Fruit fly (Drosophila melanogaster): ENCODE data around the gene Pex11c.

Pex11c gene

DNA sequence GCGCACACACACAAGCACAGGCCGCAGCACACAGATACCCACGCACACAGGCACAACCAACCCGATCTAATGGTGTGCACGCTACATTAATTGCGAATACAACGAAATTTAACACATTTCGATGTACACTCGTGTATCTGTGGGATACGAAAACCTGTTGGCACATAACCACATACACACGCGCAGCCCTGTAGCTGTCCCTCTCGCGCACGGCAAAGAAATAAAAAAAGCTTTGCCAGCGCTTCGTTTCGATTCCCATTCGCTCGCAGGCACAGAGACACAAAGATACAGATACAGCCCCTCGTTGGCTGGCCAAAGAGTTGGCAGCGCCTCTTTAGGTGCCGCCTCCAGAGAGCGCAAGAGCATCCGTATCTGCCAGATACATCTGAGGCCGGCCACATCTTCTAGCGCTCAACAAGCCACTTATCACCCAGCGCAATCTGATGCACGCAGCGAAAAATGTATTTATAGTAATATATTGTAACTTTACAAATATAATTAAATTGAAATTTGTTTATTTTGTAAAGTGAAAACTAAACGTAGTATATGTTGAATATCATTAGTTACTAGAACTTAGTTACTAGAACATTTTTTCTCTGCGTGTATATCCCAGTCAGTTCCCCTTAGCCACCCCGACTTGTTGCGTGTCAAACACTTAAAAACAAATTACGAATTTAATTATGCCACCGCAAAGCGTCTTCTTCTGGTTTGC is 35.1 kb downstream of the Pex11c start:
- TF ChIP-seq noc (tag; optimal IDR thresholded peaks at IDR 0.05) = no peak

DNA sequence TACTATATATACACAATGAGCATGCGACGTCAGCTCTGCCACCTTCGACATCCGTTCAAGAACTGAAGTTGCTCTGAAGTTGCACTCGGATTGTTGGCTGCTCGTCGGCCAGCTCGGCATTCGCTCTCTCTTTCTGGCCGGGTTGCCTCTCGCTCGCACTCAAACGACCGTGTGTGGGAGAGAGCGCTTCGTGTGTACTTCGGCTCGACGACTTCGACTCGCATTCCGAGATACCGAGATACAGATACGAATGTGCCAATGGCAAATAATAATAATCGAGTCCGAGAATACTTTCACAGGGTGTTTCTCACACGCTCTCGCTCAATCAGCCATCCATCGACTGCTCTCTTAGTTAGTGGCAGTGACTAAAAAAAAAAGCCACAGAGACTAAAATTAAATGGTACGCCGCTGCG is 37.2 kb downstream of the Pex11c start:
- peak; percentile 31 for TF ChIP-seq noc (tag; optimal IDR thresholded peaks at IDR 0.05)

DNA sequence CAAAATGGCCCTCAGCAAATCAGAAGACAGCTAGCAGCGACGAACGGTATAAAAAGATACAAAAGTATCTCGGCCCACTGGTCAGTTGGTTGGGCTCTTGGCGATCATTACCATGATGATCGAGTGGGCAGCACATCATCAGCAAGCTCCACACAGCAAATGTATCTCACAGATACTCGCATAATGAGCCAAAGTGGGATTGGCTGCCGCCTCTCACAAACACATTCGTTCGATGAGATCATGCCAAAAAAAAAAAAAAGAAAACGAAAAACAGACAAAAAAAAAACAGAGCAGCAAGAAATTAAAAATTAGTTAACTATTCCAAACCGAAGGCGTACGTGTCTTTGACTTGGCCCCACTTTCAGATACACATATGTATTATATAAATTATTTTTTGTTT is 38.0 kb downstream of the Pex11c start:
- TF ChIP-seq noc (tag; optimal IDR thresholded peaks at IDR 0.05) = no peak

DNA sequence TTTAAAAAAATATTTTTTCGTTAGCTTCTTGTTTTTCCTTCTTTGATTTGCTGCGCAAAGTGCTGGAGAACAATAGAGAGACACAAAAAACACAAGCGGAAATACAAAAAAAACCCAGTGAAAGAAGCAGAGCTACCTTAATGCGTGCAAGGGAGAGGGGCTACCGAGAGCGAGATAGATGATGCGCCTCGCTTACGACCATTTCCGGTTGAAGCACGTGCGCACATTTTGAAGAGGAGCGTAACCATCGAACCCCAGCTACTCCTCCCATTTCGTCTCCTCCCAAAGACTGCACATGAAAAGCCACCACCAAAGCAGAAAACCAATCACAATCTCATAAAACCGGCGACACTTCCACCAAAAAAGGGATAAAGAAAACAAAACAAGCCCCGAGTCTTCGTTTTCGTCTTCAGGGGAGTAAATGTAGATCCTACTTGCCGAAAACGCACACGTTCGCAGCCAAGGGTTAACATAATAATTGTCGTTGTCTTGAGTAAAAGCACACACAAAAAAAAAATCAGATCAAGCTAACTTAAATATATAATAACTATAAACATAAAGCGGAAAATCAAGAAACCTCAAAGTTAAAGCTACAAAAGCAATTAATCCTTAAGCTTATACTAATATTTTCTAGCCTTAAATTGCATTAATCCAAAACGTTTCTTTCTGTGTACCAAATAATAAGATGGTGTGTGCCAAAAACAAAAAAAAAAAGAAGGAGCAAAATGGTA is 39.1 kb downstream of the Pex11c start:
- TF ChIP-seq noc (tag; optimal IDR thresholded peaks at IDR 0.05) = no peak

DNA sequence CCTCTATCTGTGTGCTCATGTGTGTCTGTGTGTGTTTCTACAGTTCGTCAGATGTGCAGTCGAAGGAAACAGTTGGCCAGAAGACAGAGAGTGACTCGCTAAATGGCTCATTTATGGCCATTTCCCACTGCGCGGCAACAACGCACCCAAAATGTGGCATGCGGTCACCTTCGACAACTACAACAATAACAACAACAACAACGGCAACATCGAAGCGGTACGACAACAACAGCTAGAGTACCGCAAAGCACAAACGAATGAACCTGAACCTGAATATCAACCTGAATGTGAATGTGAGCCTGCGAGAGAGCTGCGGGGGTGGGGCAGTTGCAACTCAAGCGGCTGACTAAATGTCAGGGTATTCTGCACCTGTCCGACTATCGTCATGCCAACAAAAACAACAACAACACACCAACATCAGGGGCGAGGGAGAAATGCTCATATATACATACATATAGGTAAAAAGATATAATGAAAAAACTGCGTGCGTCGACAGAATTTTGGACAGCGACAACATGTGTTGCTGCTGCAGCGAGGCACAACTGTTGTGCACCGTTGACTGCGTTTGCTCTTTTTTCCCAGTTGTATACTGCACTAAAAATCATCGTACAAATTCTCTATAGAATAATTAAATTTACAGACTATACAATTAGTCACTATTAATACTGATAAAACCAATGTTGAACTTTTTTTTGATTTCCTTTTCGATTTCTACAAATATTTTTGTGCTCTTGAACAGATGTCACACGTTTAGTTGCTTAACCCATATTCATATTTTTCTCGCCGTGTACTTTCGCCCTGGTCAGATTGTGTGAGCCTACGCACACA is 42.1 kb downstream of the Pex11c start:
- no peak for TF ChIP-seq noc (tag; optimal IDR thresholded peaks at IDR 0.05)

DNA sequence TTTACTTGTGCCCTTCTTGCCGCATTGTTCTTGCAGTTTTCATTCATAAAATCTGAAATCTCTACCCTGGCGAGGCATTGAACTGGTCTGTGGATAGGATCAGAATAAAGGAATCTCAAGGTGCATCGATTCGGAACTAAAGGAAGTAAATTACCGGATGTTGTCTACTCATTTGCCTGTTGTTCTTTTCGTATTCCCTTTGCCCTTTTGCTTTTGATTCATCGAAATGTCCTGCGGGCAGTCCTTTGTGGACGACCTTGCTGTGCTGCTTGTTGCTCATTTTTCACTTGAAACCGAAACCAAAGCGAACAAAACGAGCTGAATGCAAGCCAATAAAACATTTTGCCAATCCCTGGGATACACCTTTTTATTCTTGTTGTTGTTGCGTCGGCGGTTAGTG is 43.1 kb downstream of the Pex11c start:
- TF ChIP-seq noc (tag; optimal IDR thresholded peaks at IDR 0.05) = no peak

DNA sequence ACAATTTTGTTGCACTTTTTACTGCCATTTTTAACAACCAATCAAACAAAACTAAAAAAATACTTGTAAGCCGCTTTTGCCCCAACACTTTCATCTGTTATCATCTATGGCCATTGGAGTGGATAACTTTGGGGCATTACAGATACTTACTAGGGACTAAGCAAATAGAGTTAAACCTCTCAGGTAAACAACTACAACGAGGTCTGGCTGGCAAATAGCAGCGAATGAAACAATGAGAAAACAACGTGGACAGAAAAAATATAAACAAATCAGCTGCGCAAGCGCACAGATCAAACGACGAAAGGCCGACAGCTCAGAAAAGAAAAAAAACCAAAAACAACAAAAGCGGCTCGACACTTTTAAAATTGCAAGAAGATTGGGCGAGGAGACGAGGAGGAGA is 44.0 kb downstream of the Pex11c start:
- no peak for TF ChIP-seq noc (tag; optimal IDR thresholded peaks at IDR 0.05)

DNA sequence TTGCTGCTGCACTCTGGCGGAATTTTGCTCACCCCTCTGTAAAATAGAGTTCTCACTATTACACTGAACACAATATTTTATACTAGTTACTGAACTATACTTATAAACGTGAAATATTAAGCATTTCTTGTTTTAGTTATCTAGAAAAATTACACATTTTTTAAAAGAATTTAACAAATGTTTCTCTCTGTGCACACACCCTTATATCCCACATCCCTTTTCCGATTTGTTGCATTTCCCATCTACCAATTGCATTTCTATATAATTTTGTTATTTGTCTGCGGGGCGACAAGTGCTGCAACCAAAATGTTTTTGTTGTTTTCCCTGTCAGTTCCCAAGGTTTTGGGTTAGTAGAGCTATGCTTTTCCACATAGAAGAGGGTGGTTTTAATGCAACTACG is 45.1 kb downstream of the Pex11c start:
- no peak for TF ChIP-seq noc (tag; optimal IDR thresholded peaks at IDR 0.05)

DNA sequence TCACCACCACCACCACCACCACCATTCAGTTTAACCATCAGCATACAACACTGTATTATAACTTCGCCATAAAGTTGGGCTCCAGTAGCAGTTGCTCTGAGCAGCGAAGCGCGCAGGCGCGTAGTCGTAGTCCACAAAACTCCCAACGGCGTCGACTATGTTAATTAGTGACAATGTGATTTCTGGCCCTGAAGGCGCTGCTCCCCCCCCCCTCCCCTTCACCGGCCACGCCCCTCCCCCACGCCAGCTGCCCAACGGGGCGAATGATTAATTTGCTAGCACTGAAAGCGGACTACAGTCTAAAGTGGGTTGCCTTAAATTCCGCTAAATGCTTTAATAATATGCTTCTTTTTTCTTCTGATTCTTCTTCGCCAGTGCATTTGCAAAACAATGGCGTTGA is 48.7 kb downstream of the Pex11c start:
- TF ChIP-seq noc (tag; optimal IDR thresholded peaks at IDR 0.05) = no peak

DNA sequence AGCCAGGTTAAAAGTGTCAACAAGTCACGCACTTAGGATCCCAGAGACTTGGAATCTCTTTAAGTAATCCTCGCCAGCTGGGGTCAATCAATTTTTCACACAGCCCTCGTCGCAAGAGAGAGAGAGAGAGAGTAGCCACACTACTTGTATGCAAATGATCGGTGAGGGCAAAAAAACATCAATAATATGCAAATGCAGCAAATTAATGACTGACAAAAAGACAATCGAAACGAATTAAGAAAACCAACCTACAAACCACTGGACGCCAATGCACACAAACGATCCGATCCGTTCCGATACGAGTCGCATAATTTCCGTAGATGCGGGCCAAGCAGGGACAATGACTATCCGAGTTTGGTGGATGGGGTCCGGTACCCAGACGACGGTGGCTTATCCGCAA is 51.5 kb downstream of the Pex11c start:
- TF ChIP-seq noc (tag; optimal IDR thresholded peaks at IDR 0.05) = no peak

DNA sequence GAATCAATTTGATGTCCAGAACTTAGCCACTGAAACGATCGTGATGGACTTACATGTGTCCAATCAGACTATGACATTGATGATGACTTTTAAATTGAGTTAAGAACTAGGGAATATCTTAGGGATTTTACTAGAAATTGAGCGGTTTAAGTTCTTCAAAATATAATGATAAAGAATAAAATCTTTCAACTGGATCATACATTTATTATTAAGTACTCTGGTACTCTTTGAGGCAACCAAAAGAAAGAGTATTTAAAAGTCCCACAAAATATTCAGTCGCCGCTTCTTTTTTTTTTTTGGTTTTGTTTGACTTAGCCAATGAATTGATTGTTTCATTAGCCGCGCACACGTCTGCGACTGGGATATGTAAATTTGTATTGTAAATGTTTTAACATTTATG is 52.0 kb downstream of the Pex11c start:
- TF ChIP-seq noc (tag; optimal IDR thresholded peaks at IDR 0.05) = no peak
